Worm (Caenorhabditis elegans) whole organism, mixed stage, embryonic: ENCODE measurements around the gene sre-32.

Source experiments
- M03D4.4 ChIP-seq: sonication (generic microtip); optimal IDR thresholded peaks from 2 replicates; lab custom pipeline; 2017; ENCODE audit warnings: mild to moderate bottlenecking, missing genetic modification characterization, missing compliant biosample characterization
- bed-3 ChIP-seq: fragments of 200-800 bp; sonication (Bioruptor generic); optimal IDR thresholded peaks from 3 replicates; lab custom pipeline; 2018; ENCODE audit warnings: mild to moderate bottlenecking, missing genetic modification characterization, moderate library complexity, missing compliant biosample characterization
- blmp-1 ChIP-seq: fragments of 150-350 bp; optimal IDR thresholded peaks from 2 replicates; lab custom pipeline; 2014; ENCODE audit warnings: missing biosample characterization, missing genetic modification characterization
- ceh-43 ChIP-seq: fragments of 200-800 bp; sonication (Bioruptor generic); optimal IDR thresholded peaks from 2 replicates; lab custom pipeline; 2018; ENCODE audit warnings: mild to moderate bottlenecking, missing genetic modification characterization, moderate library complexity, missing compliant biosample characterization
- ces-1 ChIP-seq: fragments of 150-350 bp; optimal IDR thresholded peaks from 2 replicates; lab custom pipeline; 2014; ENCODE audit warnings: missing biosample characterization, missing genetic modification reagents, missing genetic modification characterization
- cnd-1 ChIP-seq: fragments of 200-800 bp; sonication (Bioruptor generic); optimal IDR thresholded peaks from 2 replicates; lab custom pipeline; 2018; ENCODE audit warnings: mild to moderate bottlenecking, missing genetic modification characterization, missing compliant biosample characterization
- drap-1 ChIP-seq: fragments of 200-800 bp; sonication (Bioruptor generic); optimal IDR thresholded peaks from 3 replicates; lab custom pipeline; 2018; ENCODE audit warnings: mild to moderate bottlenecking, missing genetic modification characterization, missing compliant biosample characterization
- elt-1 ChIP-seq: sonication (generic microtip); optimal IDR thresholded peaks from 2 replicates; lab custom pipeline; 2017; ENCODE audit warnings: missing genetic modification characterization, mild to moderate bottlenecking, missing compliant biosample characterization, antibody characterized with exemption, moderate library complexity, borderline replicate concordance; ENCODE audit not compliant: insufficient read depth
- flh-1 ChIP-seq: fragments of 200-800 bp; sonication (Bioruptor generic); optimal IDR thresholded peaks from 2 replicates; lab custom pipeline; 2018; ENCODE audit warnings: mild to moderate bottlenecking, missing genetic modification characterization, moderate library complexity, missing compliant biosample characterization
- ham-2 ChIP-seq: fragments of 200-800 bp; sonication (Bioruptor generic); optimal IDR thresholded peaks from 2 replicates; lab custom pipeline; 2018; ENCODE audit warnings: mild to moderate bottlenecking, missing genetic modification characterization, missing compliant biosample characterization
- hlh-1 ChIP-seq: fragments of 150-350 bp; optimal IDR thresholded peaks from 2 replicates; lab custom pipeline; 2014; ENCODE audit warnings: missing biosample characterization, missing genetic modification reagents, missing genetic modification characterization
- lin-13 ChIP-seq: fragments of 150-350 bp; optimal IDR thresholded peaks from 2 replicates; lab custom pipeline; 2014; ENCODE audit warnings: missing biosample characterization, missing genetic modification characterization
- lin-32 ChIP-seq: fragments of 200-800 bp; sonication (Bioruptor generic); optimal IDR thresholded peaks from 2 replicates; lab custom pipeline; 2018; ENCODE audit warnings: mild to moderate bottlenecking, missing genetic modification characterization, missing compliant biosample characterization
- lsy-2 ChIP-seq: fragments of 150-350 bp; optimal IDR thresholded peaks from 2 replicates; lab custom pipeline; 2014; ENCODE audit warnings: missing biosample characterization, missing genetic modification characterization
- mep-1 ChIP-seq: fragments of 150-350 bp; optimal IDR thresholded peaks from 2 replicates; lab custom pipeline; 2017; ENCODE audit warnings: missing biosample characterization, missing genetic modification reagents, missing genetic modification characterization, inconsistent platforms
- mls-2 ChIP-seq: sonication (generic microtip); optimal IDR thresholded peaks from 2 replicates; lab custom pipeline; 2016; ENCODE audit warnings: mild to moderate bottlenecking, missing genetic modification characterization, moderate library complexity, missing compliant biosample characterization
- nhr-12 ChIP-seq: fragments of 150-350 bp; optimal IDR thresholded peaks from 2 replicates; lab custom pipeline; 2014; ENCODE audit warnings: missing biosample characterization, missing genetic modification characterization
- nhr-2 ChIP-seq: fragments of 150-350 bp; optimal IDR thresholded peaks from 2 replicates; lab custom pipeline; 2014; ENCODE audit warnings: missing biosample characterization, missing genetic modification characterization
- nhr-237 ChIP-seq: fragments of 150-350 bp; optimal IDR thresholded peaks from 2 replicates; lab custom pipeline; 2014; ENCODE audit warnings: missing biosample characterization, missing genetic modification characterization
- nhr-28 ChIP-seq: fragments of 150-350 bp; optimal IDR thresholded peaks from 2 replicates; lab custom pipeline; 2014; ENCODE audit warnings: missing biosample characterization, missing genetic modification characterization
- nhr-76 ChIP-seq: sonication (generic microtip); optimal IDR thresholded peaks from 2 replicates; lab custom pipeline; 2017; ENCODE audit warnings: missing biosample characterization, missing genetic modification characterization
- pha-4 ChIP-seq: fragments of 150-350 bp; optimal IDR thresholded peaks from 2 replicates; lab custom pipeline; 2018; ENCODE audit warnings: missing biosample characterization, missing genetic modification reagents, missing genetic modification characterization
- snpc-4 ChIP-seq: fragments of 150-350 bp; optimal IDR thresholded peaks from 2 replicates; lab custom pipeline; 2014; ENCODE audit warnings: missing biosample characterization, missing genetic modification characterization
- sptf-1 ChIP-seq: sonication (generic microtip); optimal IDR thresholded peaks from 2 replicates; lab custom pipeline; 2017; ENCODE audit warnings: mild to moderate bottlenecking, missing genetic modification characterization, moderate library complexity, missing compliant biosample characterization
- tbx-8 ChIP-seq: fragments of 200-800 bp; sonication (Bioruptor generic); optimal IDR thresholded peaks from 2 replicates; lab custom pipeline; 2018; ENCODE audit warnings: mild to moderate bottlenecking, missing genetic modification characterization, moderate library complexity, missing compliant biosample characterization
- unc-120 ChIP-seq: sonication (generic microtip); optimal IDR thresholded peaks from 2 replicates; lab custom pipeline; 2017; ENCODE audit warnings: missing genetic modification characterization, missing compliant biosample characterization; ENCODE audit not compliant: poor library complexity, severe bottlenecking
- unc-39 ChIP-seq: fragments of 150-350 bp; optimal IDR thresholded peaks from 2 replicates; lab custom pipeline; 2014; ENCODE audit warnings: missing biosample characterization, missing genetic modification characterization
- unc-62 ChIP-seq: fragments of 150-350 bp; optimal IDR thresholded peaks from 2 replicates; lab custom pipeline; 2014; ENCODE audit warnings: missing biosample characterization, missing genetic modification reagents, missing genetic modification characterization
- zip-8 ChIP-seq: fragments of 150-350 bp; optimal IDR thresholded peaks from 2 replicates; lab custom pipeline; 2014; ENCODE audit warnings: missing biosample characterization, missing genetic modification characterization

Gene sre-32

ce11 chrII:12436717-12437116 is 19.8 kb downstream of the sre-32 start:
- TF ChIP-seq blmp-1 (tag; lab: Kevin White, UChicago) (no peak), ham-2 (peak; percentile 65)

ce11 chrII:12435202-12435872 is 21.2 kb downstream of the sre-32 start:
- TF ChIP-seq unc-120 (tag; lab: Kevin White, UChicago) = no peak
- TF ChIP-seq lin-13 = no peak
- TF ChIP-seq ceh-43 (GFP tag; lab: Kevin White, UChicago) = no peak
- TF ChIP-seq pha-4 = no peak
- TF ChIP-seq drap-1 (GFP tag; lab: Kevin White, UChicago) = no peak

- TF ChIP-seq flh-1 (GFP tag; lab: Kevin White, UChicago) (no peak), lsy-2 (tag; lab: Kevin White, UChicago) (no peak), ceh-43 (GFP tag; lab: Kevin White, UChicago) (no peak), nhr-237 (tag; lab: Kevin White, UChicago) (no peak), mls-2 (tag; lab: Kevin White, UChicago) (no peak), sptf-1 (no peak), unc-62 (no peak), cnd-1 (tag; lab: Kevin White, UChicago) (no peak), zip-8 (tag; lab: Kevin White, UChicago) (no peak), nhr-28 (tag; lab: Kevin White, UChicago) (no peak), nhr-76 (tag; lab: Kevin White, UChicago) (no peak), nhr-2 (no peak), tbx-8 (GFP tag; lab: Kevin White, UChicago) (no peak), unc-120 (tag; lab: Kevin White, UChicago) (no peak), nhr-12 (tag; lab: Kevin White, UChicago) (no peak), ham-2 (no peak), lin-32 (GFP tag; lab: Kevin White, UChicago) (no peak), hlh-1 (no peak), mep-1 (tag; lab: Kevin White, UChicago) (no peak), drap-1 (GFP tag; lab: Kevin White, UChicago) (no peak)
Measured at ce11 chrII:12432356-12432755, 24.2 kb downstream of the sre-32 start, which contains the start of gene dct-12. TSS of gene dct-12 (minus strand) at chrII:12432456.

- no peak for TF ChIP-seq flh-1 (GFP tag; lab: Kevin White, UChicago)
- TF ChIP-seq tbx-8 (GFP tag; lab: Kevin White, UChicago) = no peak
- TF ChIP-seq M03D4.4 = no peak
- TF ChIP-seq snpc-4 (tag; lab: Kevin White, UChicago) = no peak
- TF ChIP-seq zip-8 (tag; lab: Kevin White, UChicago) = no peak
- TF ChIP-seq sptf-1 = no peak
- no peak for TF ChIP-seq lsy-2 (tag; lab: Kevin White, UChicago)
- no peak for TF ChIP-seq unc-62
- no peak for TF ChIP-seq nhr-237 (tag; lab: Kevin White, UChicago)
- TF ChIP-seq unc-39 (tag; lab: Kevin White, UChicago) = no peak
- no peak for TF ChIP-seq nhr-76 (tag; lab: Kevin White, UChicago)
- no peak for TF ChIP-seq pha-4
Measured at ce11 chrII:12429743-12430142, 26.8 kb downstream of the sre-32 start, which contains the start of gene Y57A10C.8. TSS of gene Y57A10C.8 (minus strand) at chrII:12429843.

ce11 chrII:12425644-12426222 is 30.8 kb downstream of the sre-32 start, which contains the start of gene daf-22:
TSS of gene daf-22 (minus strand) at chrII:12425694.
- TF ChIP-seq snpc-4 (tag; lab: Kevin White, UChicago) (no peak), blmp-1 (tag; lab: Kevin White, UChicago) (no peak), lin-13 (no peak)
- TF ChIP-seq, all 35 proteins: peak for 0

ce11 chrII:12420486-12420885 is 36.0 kb downstream of the sre-32 start, which contains the start of gene sre-26:
TSS of gene sre-26 (minus strand) at chrII:12420586.
- TF ChIP-seq M03D4.4 = no peak
- no peak for TF ChIP-seq bed-3 (GFP tag; lab: Kevin White, UChicago)
- no peak for TF ChIP-seq elt-1
- TF ChIP-seq ces-1 (GFP tag; lab: Kevin White, UChicago) = no peak
- no peak for TF ChIP-seq ham-2
- no peak for TF ChIP-seq lin-13
- TF ChIP-seq tbx-8 (GFP tag; lab: Kevin White, UChicago) = no peak
- TF ChIP-seq unc-62 = no peak
